Fruit fly (Drosophila melanogaster) whole organism, embryonic: ENCODE results near the gene Rbf.

ENCODE experiments used
- Ada2b ChIP-seq: fragments of 200-800 bp; sonication (Bioruptor generic); IDR thresholded peaks from 2 replicates; pipeline ENCODE4 v1.3.6; 2022; ENCODE audit warnings: missing biosample characterization, missing genetic modification characterization
- B-H2 ChIP-seq: fragments of 200-800 bp; sonication (Bioruptor generic); optimal IDR thresholded peaks from 2 replicates; lab custom pipeline; 2018; ENCODE audit warnings: missing biosample characterization, mild to moderate bottlenecking, missing genetic modification characterization
- Blimp-1 ChIP-seq: fragments of 200-800 bp; sonication (Bioruptor generic); optimal IDR thresholded peaks from 3 replicates; lab custom pipeline; 2018; ENCODE audit warnings: missing biosample characterization, missing genetic modification characterization, mild to moderate bottlenecking, moderate library complexity, missing genetic modification reagents
- CG10565 ChIP-seq: fragments of 200-800 bp; sonication (Bioruptor generic); optimal IDR thresholded peaks from 3 replicates; lab custom pipeline; 2016; ENCODE audit warnings: missing biosample characterization, mild to moderate bottlenecking, missing genetic modification characterization
- CG12299 ChIP-seq: fragments of 200-800 bp; sonication (Bioruptor generic); optimal IDR thresholded peaks from 2 replicates; lab custom pipeline; 2018; ENCODE audit warnings: missing biosample characterization, mild to moderate bottlenecking, missing genetic modification characterization
- CG1233 ChIP-seq: fragments of 200-800 bp; sonication (Bioruptor generic); optimal IDR thresholded peaks from 4 replicates; lab custom pipeline; 2018; ENCODE audit warnings: missing biosample characterization, mild to moderate bottlenecking, missing genetic modification characterization
- CG14710 ChIP-seq: fragments of 200-800 bp; sonication (Bioruptor generic); optimal IDR thresholded peaks from 3 replicates; lab custom pipeline; 2019; ENCODE audit warnings: missing biosample characterization, mild to moderate bottlenecking, missing genetic modification characterization, moderate library complexity
- CG14860 ChIP-seq: fragments of 200-800 bp; sonication (Bioruptor generic); IDR thresholded peaks from 3 replicates; pipeline ENCODE4 v1.3.6; 2022; ENCODE audit warnings: missing biosample characterization, missing genetic modification characterization; ENCODE audit not compliant: partially characterized antibody
- CG30403 ChIP-seq: fragments of 200-800 bp; sonication (Bioruptor generic); optimal IDR thresholded peaks from 3 replicates; lab custom pipeline; 2016; ENCODE audit warnings: missing biosample characterization, missing genetic modification characterization
- CG30431 ChIP-seq: fragments of 200-800 bp; sonication (Bioruptor generic); optimal IDR thresholded peaks from 2 replicates; lab custom pipeline; 2017; ENCODE audit warnings: missing biosample characterization, missing genetic modification characterization
- CG3065 ChIP-seq: fragments of 200-800 bp; sonication (Bioruptor generic); optimal IDR thresholded peaks from 2 replicates; lab custom pipeline; 2016; ENCODE audit warnings: missing biosample characterization, missing genetic modification characterization
- CG32767 ChIP-seq: fragments of 200-800 bp; sonication (Bioruptor generic); IDR thresholded peaks from 2 replicates; pipeline ENCODE4 v1.3.6; 2022; ENCODE audit warnings: missing biosample characterization, missing genetic modification characterization
- CG6654 ChIP-seq: fragments of 200-800 bp; sonication (Bioruptor generic); optimal IDR thresholded peaks from 2 replicates; lab custom pipeline; 2017; ENCODE audit warnings: missing biosample characterization, mild to moderate bottlenecking, missing genetic modification characterization
- CG6683 ChIP-seq: fragments of 200-800 bp; sonication (Bioruptor generic); optimal IDR thresholded peaks from 2 replicates; lab custom pipeline; 2017; ENCODE audit warnings: missing biosample characterization, mild to moderate bottlenecking, missing genetic modification characterization, missing genetic modification reagents
- CG7556 ChIP-seq: fragments of 200-800 bp; sonication (Bioruptor generic); optimal IDR thresholded peaks from 2 replicates; lab custom pipeline; 2017; ENCODE audit warnings: missing biosample characterization, mild to moderate bottlenecking, missing genetic modification characterization
- CG7987 ChIP-seq: fragments of 200-800 bp; sonication (Bioruptor generic); optimal IDR thresholded peaks from 2 replicates; lab custom pipeline; 2018; ENCODE audit warnings: missing biosample characterization, mild to moderate bottlenecking, missing genetic modification characterization, moderate library complexity
- CG8281 ChIP-seq: fragments of 200-800 bp; sonication (Bioruptor generic); optimal IDR thresholded peaks from 2 replicates; lab custom pipeline; 2018; ENCODE audit warnings: missing biosample characterization, mild to moderate bottlenecking, missing genetic modification characterization, moderate library complexity
- CG8924 ChIP-seq: fragments of 200-800 bp; optimal IDR thresholded peaks from 3 replicates; lab custom pipeline; 2019; ENCODE audit warnings: missing biosample characterization, mild to moderate bottlenecking, missing genetic modification characterization, moderate library complexity
- Dip3 ChIP-seq: fragments of 200-800 bp; sonication (Bioruptor generic); optimal IDR thresholded peaks from 3 replicates; lab custom pipeline; 2016; ENCODE audit warnings: missing biosample characterization, missing genetic modification characterization
- GATAe ChIP-seq: fragments of 200-800 bp; sonication (Bioruptor generic); conservative IDR thresholded peaks from 2 replicates; pipeline ENCODE4 v1.3.6; 2022; ENCODE audit warnings: missing biosample characterization, missing genetic modification characterization
- Gsc ChIP-seq: fragments of 200-800 bp; sonication (Bioruptor generic); IDR thresholded peaks from 2 replicates; pipeline ENCODE4 v1.3.6; 2022; ENCODE audit warnings: missing biosample characterization, missing genetic modification characterization
- HmgD ChIP-seq: fragments of 200-800 bp; sonication (Bioruptor generic); optimal IDR thresholded peaks from 3 replicates; lab custom pipeline; 2016; ENCODE audit warnings: missing biosample characterization, missing genetic modification characterization
- Hr78 ChIP-seq, 2 experiments: fragments of 200-800 bp in 1 of 2; fragments of >200 bp in 1 of 2; sonication (Bioruptor generic) in 1 of 2; optimal IDR thresholded peaks; 2 replicates each; lab custom pipeline; 2017 to 2019; ENCODE audit warnings: missing biosample characterization in 2 of 2, missing genetic modification characterization in 2 of 2, mild to moderate bottlenecking in 1 of 2, moderate library complexity in 1 of 2
- Kr ChIP-seq: fragments of 200-800 bp; sonication (Bioruptor generic); optimal IDR thresholded peaks from 2 replicates; lab custom pipeline; 2017; ENCODE audit warnings: missing biosample characterization, mild to moderate bottlenecking, missing genetic modification characterization
- Myb ChIP-seq: fragments of 200-800 bp; sonication (Bioruptor generic); optimal IDR thresholded peaks from 2 replicates; lab custom pipeline; 2016; ENCODE audit warnings: missing biosample characterization, missing genetic modification characterization
- Poxn ChIP-seq: fragments of 200-800 bp; sonication (Bioruptor generic); IDR thresholded peaks from 2 replicates; pipeline ENCODE4 v1.3.6; 2022; ENCODE audit warnings: missing biosample characterization, missing genetic modification characterization
- Rx ChIP-seq: fragments of 200-800 bp; sonication (Bioruptor generic); IDR thresholded peaks from 2 replicates; pipeline ENCODE4 v1.3.6; 2022; ENCODE audit warnings: missing biosample characterization, missing genetic modification characterization
- Sry-β ChIP-seq: fragments of 200-800 bp; sonication (Bioruptor generic); optimal IDR thresholded peaks from 2 replicates; lab custom pipeline; 2018; ENCODE audit warnings: missing biosample characterization, mild to moderate bottlenecking, missing genetic modification characterization, moderate library complexity
- aop ChIP-seq: fragments of 200-800 bp; sonication (Bioruptor generic); IDR thresholded peaks from 2 replicates; pipeline ENCODE4 v1.3.6; 2022; ENCODE audit warnings: missing biosample characterization, missing genetic modification characterization
- bowl ChIP-seq: fragments of 200-800 bp; sonication (Bioruptor generic); IDR thresholded peaks from 2 replicates; pipeline ENCODE4 v1.3.6; 2022; ENCODE audit warnings: missing biosample characterization, missing genetic modification characterization
- corto ChIP-seq: fragments of 200-800 bp; sonication (Bioruptor generic); optimal IDR thresholded peaks from 2 replicates; lab custom pipeline; 2016; ENCODE audit warnings: missing biosample characterization, mild to moderate bottlenecking, missing genetic modification characterization, moderate library complexity
- croc ChIP-seq: fragments of 200-800 bp; sonication (Bioruptor generic); conservative IDR thresholded peaks from 3 replicates; pipeline ENCODE4 v1.3.6; 2022; ENCODE audit warnings: missing biosample characterization, missing genetic modification characterization
- dmrt11E ChIP-seq: fragments of 200-800 bp; sonication (Bioruptor generic); optimal IDR thresholded peaks from 3 replicates; lab custom pipeline; 2018; ENCODE audit warnings: missing biosample characterization, mild to moderate bottlenecking, missing genetic modification characterization, moderate library complexity
- fu2 ChIP-seq: fragments of 200-800 bp; sonication (Bioruptor generic); optimal IDR thresholded peaks from 2 replicates; lab custom pipeline; 2016; ENCODE audit warnings: missing biosample characterization, missing genetic modification characterization
- gcm ChIP-seq: fragments of 200-800 bp; sonication (Bioruptor generic); optimal IDR thresholded peaks from 2 replicates; lab custom pipeline; 2019; ENCODE audit warnings: missing biosample characterization, mild to moderate bottlenecking, missing genetic modification characterization, moderate library complexity
- gsb ChIP-seq: fragments of 200-800 bp; sonication (Bioruptor generic); IDR thresholded peaks from 2 replicates; pipeline ENCODE4 v1.3.6; 2022; ENCODE audit warnings: missing biosample characterization, missing genetic modification characterization
- gsb-n ChIP-seq: fragments of 200-800 bp; sonication (Bioruptor generic); optimal IDR thresholded peaks from 3 replicates; lab custom pipeline; 2018; ENCODE audit warnings: missing biosample characterization, mild to moderate bottlenecking, missing genetic modification characterization
- gt ChIP-seq: fragments of 200-800 bp; sonication (Bioruptor generic); IDR thresholded peaks from 2 replicates; pipeline ENCODE4 v1.3.6; 2022; ENCODE audit warnings: missing biosample characterization, missing genetic modification characterization
- ind ChIP-seq: fragments of 200-800 bp; sonication (Bioruptor generic); optimal IDR thresholded peaks from 3 replicates; lab custom pipeline; 2016; ENCODE audit warnings: missing biosample characterization, missing genetic modification characterization
- maf-S ChIP-seq: fragments of 200-800 bp; sonication (Bioruptor generic); optimal IDR thresholded peaks from 2 replicates; lab custom pipeline; 2016; ENCODE audit warnings: missing biosample characterization, missing genetic modification characterization
- pros ChIP-seq: fragments of 200-800 bp; sonication (Bioruptor generic); optimal IDR thresholded peaks from 3 replicates; lab custom pipeline; 2019; ENCODE audit warnings: missing biosample characterization, mild to moderate bottlenecking, missing genetic modification characterization, moderate library complexity
- salm ChIP-seq: fragments of 200-800 bp; sonication (Bioruptor generic); optimal IDR thresholded peaks from 2 replicates; lab custom pipeline; 2018; ENCODE audit warnings: missing biosample characterization, mild to moderate bottlenecking, missing genetic modification characterization
- sens-2 ChIP-seq: fragments of 200-800 bp; sonication (Bioruptor generic); IDR thresholded peaks from 2 replicates; pipeline ENCODE4 v1.3.6; 2022; ENCODE audit warnings: missing biosample characterization, missing genetic modification characterization
- sisA ChIP-seq: fragments of 200-800 bp; sonication (Bioruptor generic); IDR thresholded peaks from 2 replicates; pipeline ENCODE4 v1.3.6; 2022; ENCODE audit warnings: missing biosample characterization, missing genetic modification characterization
- slbo ChIP-seq: fragments of 200-800 bp; sonication (Bioruptor generic); IDR thresholded peaks from 2 replicates; pipeline ENCODE4 v1.3.6; 2022; ENCODE audit warnings: missing biosample characterization, missing genetic modification characterization
- slou ChIP-seq: fragments of 200-800 bp; sonication (Bioruptor generic); optimal IDR thresholded peaks from 3 replicates; lab custom pipeline; 2016; ENCODE audit warnings: missing biosample characterization, missing genetic modification characterization
- wek ChIP-seq: fragments of 200-800 bp; sonication (Bioruptor generic); optimal IDR thresholded peaks from 3 replicates; lab custom pipeline; 2018; ENCODE audit warnings: missing biosample characterization, mild to moderate bottlenecking, missing genetic modification characterization, moderate library complexity
- yki ChIP-seq: fragments of >200 bp; optimal IDR thresholded peaks from 3 replicates; lab custom pipeline; 2018
- zen2 ChIP-seq: fragments of 200-800 bp; sonication (Bioruptor generic); IDR thresholded peaks from 3 replicates; pipeline ENCODE4 v1.3.6; 2022; ENCODE audit warnings: missing biosample characterization, missing genetic modification characterization; ENCODE audit not compliant: partially characterized antibody

The Rbf gene

dm6 chrX:755642-756332, 45.5 kb downstream of the Rbf start (continued):
- TF ChIP-seq fu2 (GFP tag; lab: Kevin White, UChicago) (peak; percentile 85), CG10565 (GFP tag; lab: Kevin White, UChicago) (no peak), B-H2 (GFP tag; lab: Kevin White, UChicago) (peak; percentile 63), gsb-n (tag; lab: Kevin White, UChicago) (peak; percentile 16), zen2 (GFP tag; lab: Robert Waterston, UW) (no peak), CG6654 (peak; percentile 42), sisA (peak; percentile 79), salm (tag; lab: Kevin White, UChicago) (peak; percentile 44), CG14710 (tag; lab: Kevin White, UChicago) (peak; percentile 35), CG12299 (tag; lab: Kevin White, UChicago) (peak; percentile 70), aop (no peak), bowl (0 out of 2 replicates have a peak, but pooled peaks have one; percentile 56), Blimp-1 (GFP tag; lab: Kevin White, UChicago) (peak; percentile 72), gsb (GFP tag; lab: Robert Waterston, UW) (peak; percentile 78), Rx (GFP tag; lab: Robert Waterston, UW) (peak; percentile 79), CG30403 (peak; percentile 84), Poxn (peak; percentile 87), Gsc (0 out of 2 replicates have a peak, but pooled peaks have one; percentile 16), yki (lab: Kevin White, UChicago) (no peak), CG30431 (GFP tag; lab: Kevin White, UChicago) (peak; percentile 45), CG1233 (GFP tag; lab: Kevin White, UChicago) (peak; percentile 66), wek (peak; percentile 21), Ada2b (GFP tag; lab: Robert Waterston, UW) (peak; percentile 72), Dip3 (GFP tag; lab: Kevin White, UChicago) (peak; percentile 92), CG3065 (peak; percentile 50), CG32767 (GFP tag; lab: Robert Waterston, UW) (peak; percentile 56; the same call in 1 of the 2 replicates), CG14860 (GFP tag; lab: Robert Waterston, UW) (no peak), CG7556 (GFP tag; lab: Kevin White, UChicago) (peak; percentile 81), CG8281 (no peak), Sry-β (GFP tag; lab: Kevin White, UChicago) (no peak), slou (GFP tag; lab: Kevin White, UChicago) (peak; percentile 37), Hr78 (GFP tag; optimal IDR thresholded peaks at IDR 0.05; lab: Kevin White, UChicago) (peak in 1 of 2 experiments; percentile 11), corto (peak; percentile 81), ind (GFP tag; lab: Kevin White, UChicago) (peak; percentile 85), maf-S (peak; percentile 87), croc (GFP tag; lab: Robert Waterston, UW) (peak; percentile 33; the same call in 2 of the 3 replicates), sens-2 (peak; percentile 64), CG8924 (tag; lab: Kevin White, UChicago) (peak; percentile 81), dmrt11E (tag; lab: Kevin White, UChicago) (peak; percentile 23), gt (GFP tag; lab: Robert Waterston, UW) (no peak), slbo (GFP tag; lab: Robert Waterston, UW) (peak; percentile 96), Myb (GFP tag; lab: Kevin White, UChicago) (peak; percentile 75), Kr (no peak), CG7987 (GFP tag; lab: Kevin White, UChicago) (peak; percentile 54), CG6683 (GFP tag; lab: Kevin White, UChicago) (peak; percentile 66), GATAe (no peak; the same call in 1 of the 2 replicates), HmgD (peak; percentile 57), pros (GFP tag; lab: Kevin White, UChicago) (no peak), gcm (GFP tag; lab: Kevin White, UChicago) (peak; percentile 49)
